Fruit fly (Drosophila melanogaster): ENCODE data around the gene Hsp110.
A peak's percentile ranks its signal among the peaks of the same experiment; 100 is the strongest.

Gene Hsp110

DNA sequence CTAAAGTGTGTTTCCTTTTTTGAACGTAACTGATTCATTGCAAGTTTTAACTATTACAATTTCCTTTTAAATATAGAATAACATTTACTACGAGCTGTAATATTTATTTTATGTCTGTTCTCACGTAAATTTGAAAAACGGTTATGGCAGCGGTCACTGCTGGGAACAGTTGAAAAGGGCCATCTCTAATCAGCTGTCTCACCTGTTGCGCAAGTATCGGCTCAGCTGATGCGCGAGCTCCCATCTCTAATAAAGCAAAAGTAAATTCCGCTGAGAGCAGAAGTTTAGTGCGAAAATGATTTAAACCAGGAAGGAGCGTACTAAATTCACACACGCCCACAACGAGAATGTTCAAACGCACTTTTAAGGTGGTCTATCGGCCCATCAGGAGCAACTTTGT is 34.8 kb downstream of the Hsp110 start, which contains the start of gene Pex1:
Gene Pex1 (plus strand): TSS at position 272 of the 400 bp plus-strand sequence.
- TF ChIP-seq bab1 (GFP tag; optimal IDR thresholded peaks at IDR 0.05) = peak; percentile 63
- TF ChIP-seq tj (GFP tag; optimal IDR thresholded peaks at IDR 0.05) = peak; percentile 60
- TF ChIP-seq kay (GFP tag; ENCODE audit: borderline replicate concordance) = no peak
- TF ChIP-seq CG5204 (GFP tag; optimal IDR thresholded peaks at IDR 0.05) = no peak
- TF ChIP-seq CG14711 (tag; optimal IDR thresholded peaks at IDR 0.05) = no peak
- no peak for TF ChIP-seq CG11617 (GFP tag; optimal IDR thresholded peaks at IDR 0.05)
- no peak for TF ChIP-seq ovo (GFP tag; optimal IDR thresholded peaks at IDR 0.05)

DNA sequence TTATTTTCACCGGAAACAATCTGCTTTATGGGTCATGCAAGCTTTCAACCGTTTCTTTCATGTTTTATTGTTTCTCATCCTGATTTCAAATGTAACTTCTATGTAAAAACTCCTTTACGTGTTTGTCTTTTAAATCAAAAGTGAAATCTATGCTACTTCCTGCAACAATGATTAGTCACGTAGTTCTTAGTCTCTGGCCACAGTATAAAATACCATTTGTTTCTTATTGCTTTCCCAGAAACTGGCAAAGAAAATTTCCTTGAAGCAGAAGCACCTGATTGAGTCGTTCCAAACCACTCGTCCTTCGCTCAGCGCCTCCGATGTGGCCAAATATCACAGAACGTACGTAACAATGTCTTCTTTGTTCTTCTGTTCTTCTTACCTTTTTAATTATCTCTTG is 38.7 kb downstream of the Hsp110 start, which contains the start of gene btl:
Gene btl (plus strand): TSS at position 301 of the 400 bp plus-strand sequence.
- TF ChIP-seq CG5204 (GFP tag; optimal IDR thresholded peaks at IDR 0.05) = no peak
- TF ChIP-seq pad (GFP tag; optimal IDR thresholded peaks at IDR 0.05) = no peak
- TF ChIP-seq kay (GFP tag; ENCODE audit: borderline replicate concordance) = no peak
- no peak for TF ChIP-seq Hr96 (GFP tag; optimal IDR thresholded peaks at IDR 0.05)
- no peak for TF ChIP-seq CG33017 (tag; optimal IDR thresholded peaks at IDR 0.05)
- TF ChIP-seq cic (GFP tag; optimal IDR thresholded peaks at IDR 0.05) = no peak
- TF ChIP-seq toe (GFP tag; optimal IDR thresholded peaks at IDR 0.05) = no peak
- no peak for TF ChIP-seq Crg-1 (GFP tag; optimal IDR thresholded peaks at IDR 0.05)
- TF ChIP-seq tj (GFP tag; optimal IDR thresholded peaks at IDR 0.05) = no peak

DNA sequence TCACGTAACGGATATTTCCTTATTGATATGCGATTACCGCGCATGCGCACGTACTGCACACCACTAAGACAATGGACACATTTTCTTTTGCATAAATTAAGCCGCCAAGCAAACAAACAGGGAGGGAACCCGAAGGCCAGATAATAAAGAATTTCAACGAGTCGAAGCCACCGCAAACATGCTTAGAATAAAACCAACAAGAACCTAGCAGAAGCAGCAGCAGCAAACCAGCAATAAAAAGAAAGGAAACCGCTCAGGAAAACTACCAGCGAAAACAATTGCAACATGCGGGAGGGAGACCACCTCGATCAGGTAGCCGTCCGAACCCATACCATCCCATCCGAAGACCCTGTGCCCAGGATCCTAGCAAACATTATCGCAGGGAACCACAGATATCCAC is 39.7 kb downstream of the Hsp110 start:
- TF ChIP-seq CG7045 (GFP tag; optimal IDR thresholded peaks at IDR 0.05) (no peak), pad (GFP tag; optimal IDR thresholded peaks at IDR 0.05) (no peak), ovo (GFP tag; optimal IDR thresholded peaks at IDR 0.05) (no peak)

DNA sequence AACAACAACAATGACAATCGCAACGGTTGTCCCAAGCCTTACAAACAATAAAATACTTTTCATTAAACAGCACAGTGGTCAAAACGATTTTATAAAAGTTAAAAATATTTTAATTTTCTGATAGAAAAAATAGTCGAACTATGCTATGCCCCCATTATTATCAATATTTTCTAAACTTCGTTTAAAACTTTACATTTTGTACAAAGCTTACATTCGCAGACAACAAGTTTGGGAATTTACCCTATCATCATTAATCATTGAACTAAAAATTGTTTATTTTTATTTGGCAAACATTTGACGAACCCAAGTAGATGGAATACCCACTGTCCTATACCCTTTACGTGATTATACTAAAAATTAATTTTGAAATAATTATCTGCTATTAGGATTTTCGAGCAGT is 41.4 kb downstream of the Hsp110 start:
- TF ChIP-seq CG11617 (GFP tag; optimal IDR thresholded peaks at IDR 0.05) (no peak), CG33017 (tag; optimal IDR thresholded peaks at IDR 0.05) (no peak), Clk (GFP tag; optimal IDR thresholded peaks at IDR 0.05) (no peak), CG5204 (GFP tag; optimal IDR thresholded peaks at IDR 0.05) (no peak), kay (GFP tag; ENCODE audit: borderline replicate concordance) (no peak), ovo (GFP tag; optimal IDR thresholded peaks at IDR 0.05) (no peak), tj (GFP tag; optimal IDR thresholded peaks at IDR 0.05) (no peak), pad (GFP tag; optimal IDR thresholded peaks at IDR 0.05) (no peak)

DNA sequence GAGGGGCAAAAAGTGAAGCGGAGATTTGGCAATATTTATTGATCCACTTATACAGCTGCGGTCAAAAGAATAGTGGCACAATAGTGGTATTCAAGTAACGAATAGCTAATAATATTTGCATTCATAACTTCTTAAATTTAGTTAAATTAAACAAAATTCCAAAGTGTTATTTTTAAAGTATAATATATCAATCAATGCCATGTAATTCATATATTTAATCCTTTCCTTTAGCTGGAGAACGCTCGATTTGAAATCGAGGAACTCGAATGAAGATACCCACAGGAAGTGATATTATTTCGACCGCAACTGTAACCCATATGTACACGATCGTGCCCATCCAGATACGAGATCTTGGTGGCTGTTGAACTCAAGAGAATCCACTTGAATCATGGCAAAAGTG is 42.4 kb downstream of the Hsp110 start:
- no peak for TF ChIP-seq CG12768 (GFP tag; optimal IDR thresholded peaks at IDR 0.05)
- TF ChIP-seq CG7045 (GFP tag; optimal IDR thresholded peaks at IDR 0.05) = no peak
- TF ChIP-seq CG11617 (GFP tag; optimal IDR thresholded peaks at IDR 0.05) = no peak
- TF ChIP-seq CG14711 (tag; optimal IDR thresholded peaks at IDR 0.05) = no peak
- no peak for TF ChIP-seq Hr96 (GFP tag; optimal IDR thresholded peaks at IDR 0.05)
- TF ChIP-seq kay (GFP tag; ENCODE audit: borderline replicate concordance) = peak; percentile 45

DNA sequence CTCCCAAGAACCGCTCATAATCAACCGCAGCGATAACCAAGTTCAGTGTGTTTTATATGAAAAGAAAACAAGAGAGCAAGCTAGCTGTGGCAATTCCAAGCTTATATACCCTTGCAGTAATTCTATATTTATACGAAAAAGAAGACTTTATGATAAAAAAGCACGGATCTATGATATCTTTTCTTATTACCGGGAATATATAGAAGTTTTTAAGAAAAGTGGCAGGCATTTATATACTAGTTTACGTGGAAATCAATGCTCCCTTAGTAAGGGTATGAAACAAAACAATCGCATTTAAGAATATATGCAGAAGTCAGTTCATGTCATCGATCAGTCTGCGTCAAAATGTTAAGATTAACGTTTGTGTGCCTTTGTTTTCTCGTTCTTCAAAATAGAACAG is 46.5 kb downstream of the Hsp110 start, which contains the start of gene CG8100:
Gene CG8100 (plus strand): TSS at position 333 of the 400 bp plus-strand sequence.
- TF ChIP-seq cnc (optimal IDR thresholded peaks at IDR 0.05) (no peak), CG11617 (GFP tag; optimal IDR thresholded peaks at IDR 0.05) (no peak), CG14711 (tag; optimal IDR thresholded peaks at IDR 0.05) (no peak), kay (GFP tag; ENCODE audit: borderline replicate concordance) (no peak), toe (GFP tag; optimal IDR thresholded peaks at IDR 0.05) (no peak), CG7045 (GFP tag; optimal IDR thresholded peaks at IDR 0.05) (no peak), Crg-1 (GFP tag; optimal IDR thresholded peaks at IDR 0.05) (no peak), ovo (GFP tag; optimal IDR thresholded peaks at IDR 0.05) (no peak), tj (GFP tag; optimal IDR thresholded peaks at IDR 0.05) (no peak)

DNA sequence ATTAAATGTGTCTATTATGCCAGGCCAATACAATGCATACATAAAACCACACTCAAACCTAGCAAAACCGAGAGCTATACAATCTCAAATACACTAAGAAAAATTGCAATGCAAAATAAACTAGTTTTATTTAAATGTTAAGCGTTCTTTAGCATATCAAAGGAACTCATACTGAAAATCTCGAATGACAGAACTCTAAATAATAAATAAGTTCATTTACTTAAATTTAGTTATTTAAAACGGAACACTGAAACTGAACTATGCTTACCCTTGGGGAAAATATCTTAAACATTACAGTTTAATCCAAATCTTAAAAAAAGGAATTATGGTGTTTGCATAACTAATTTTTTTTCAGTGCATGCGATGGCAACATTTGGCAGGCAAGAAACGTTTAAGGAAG is 49.4 kb downstream of the Hsp110 start:
- TF ChIP-seq tj (GFP tag; optimal IDR thresholded peaks at IDR 0.05) (no peak), CG5204 (GFP tag; optimal IDR thresholded peaks at IDR 0.05) (no peak)

DNA sequence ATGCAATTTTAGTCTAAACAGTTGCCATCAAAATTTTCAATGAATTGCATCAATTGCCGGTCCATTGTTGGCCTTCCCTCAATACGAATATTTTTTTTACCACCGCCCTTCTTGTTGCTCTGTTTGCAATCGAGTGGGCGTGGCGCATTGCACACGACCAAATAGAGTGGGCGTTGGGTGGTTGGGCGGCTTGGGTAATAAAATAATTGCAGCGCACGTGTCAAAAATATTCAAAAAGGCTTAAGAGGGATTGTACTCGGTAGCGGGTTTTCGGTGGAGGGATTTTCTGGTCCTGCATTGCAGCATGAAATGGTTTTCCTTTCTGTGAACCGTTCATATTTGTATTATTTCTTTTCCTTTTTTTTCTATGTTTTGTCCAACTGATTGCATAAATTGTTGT is 52.2 kb downstream of the Hsp110 start:
- no peak for TF ChIP-seq bab1 (GFP tag; optimal IDR thresholded peaks at IDR 0.05)
- no peak for TF ChIP-seq CG11617 (GFP tag; optimal IDR thresholded peaks at IDR 0.05)
- no peak for TF ChIP-seq ovo (GFP tag; optimal IDR thresholded peaks at IDR 0.05)
- TF ChIP-seq CG5204 (GFP tag; optimal IDR thresholded peaks at IDR 0.05) = no peak
- TF ChIP-seq Clk (GFP tag; optimal IDR thresholded peaks at IDR 0.05) = no peak
- TF ChIP-seq Mnt (GFP tag; optimal IDR thresholded peaks at IDR 0.05) = no peak
- no peak for TF ChIP-seq CG14711 (tag; optimal IDR thresholded peaks at IDR 0.05)
- no peak for TF ChIP-seq cic (GFP tag; optimal IDR thresholded peaks at IDR 0.05)
- TF ChIP-seq tj (GFP tag; optimal IDR thresholded peaks at IDR 0.05) = no peak
- TF ChIP-seq kay (GFP tag; ENCODE audit: borderline replicate concordance) = no peak
- TF ChIP-seq toe (GFP tag; optimal IDR thresholded peaks at IDR 0.05) = no peak
- TF ChIP-seq CG7101 (tag; optimal IDR thresholded peaks at IDR 0.05) = no peak
- no peak for TF ChIP-seq CG1620 (GFP tag; optimal IDR thresholded peaks at IDR 0.05)
- no peak for TF ChIP-seq Hr96 (GFP tag; optimal IDR thresholded peaks at IDR 0.05)
- no peak for TF ChIP-seq CG33017 (tag; optimal IDR thresholded peaks at IDR 0.05)
- no peak for TF ChIP-seq CG12768 (GFP tag; optimal IDR thresholded peaks at IDR 0.05)
- no peak for TF ChIP-seq Crg-1 (GFP tag; optimal IDR thresholded peaks at IDR 0.05)

Measured in whole organism, adult.